Fruit fly (Drosophila melanogaster): ENCODE measurements around the gene trol.

The trol gene

dm6 chrX:2518361-2518760 is 26.9 kb downstream of the trol start:
- TF ChIP-seq toe (GFP tag; optimal IDR thresholded peaks at IDR 0.05) (no peak), CG11617 (GFP tag; optimal IDR thresholded peaks at IDR 0.05) (no peak), CG7101 (tag; optimal IDR thresholded peaks at IDR 0.05) (no peak), ovo (GFP tag; optimal IDR thresholded peaks at IDR 0.05) (no peak), bab1 (GFP tag; optimal IDR thresholded peaks at IDR 0.05) (peak; percentile 58), Crg-1 (GFP tag; optimal IDR thresholded peaks at IDR 0.05) (no peak), CG7045 (GFP tag; optimal IDR thresholded peaks at IDR 0.05) (no peak), CG14711 (tag; optimal IDR thresholded peaks at IDR 0.05) (peak; percentile 21), Hr96 (GFP tag; optimal IDR thresholded peaks at IDR 0.05) (no peak), cnc (optimal IDR thresholded peaks at IDR 0.05) (no peak), tj (GFP tag; optimal IDR thresholded peaks at IDR 0.05) (peak; percentile 44), CG12768 (GFP tag; optimal IDR thresholded peaks at IDR 0.05) (no peak)

DNA sequence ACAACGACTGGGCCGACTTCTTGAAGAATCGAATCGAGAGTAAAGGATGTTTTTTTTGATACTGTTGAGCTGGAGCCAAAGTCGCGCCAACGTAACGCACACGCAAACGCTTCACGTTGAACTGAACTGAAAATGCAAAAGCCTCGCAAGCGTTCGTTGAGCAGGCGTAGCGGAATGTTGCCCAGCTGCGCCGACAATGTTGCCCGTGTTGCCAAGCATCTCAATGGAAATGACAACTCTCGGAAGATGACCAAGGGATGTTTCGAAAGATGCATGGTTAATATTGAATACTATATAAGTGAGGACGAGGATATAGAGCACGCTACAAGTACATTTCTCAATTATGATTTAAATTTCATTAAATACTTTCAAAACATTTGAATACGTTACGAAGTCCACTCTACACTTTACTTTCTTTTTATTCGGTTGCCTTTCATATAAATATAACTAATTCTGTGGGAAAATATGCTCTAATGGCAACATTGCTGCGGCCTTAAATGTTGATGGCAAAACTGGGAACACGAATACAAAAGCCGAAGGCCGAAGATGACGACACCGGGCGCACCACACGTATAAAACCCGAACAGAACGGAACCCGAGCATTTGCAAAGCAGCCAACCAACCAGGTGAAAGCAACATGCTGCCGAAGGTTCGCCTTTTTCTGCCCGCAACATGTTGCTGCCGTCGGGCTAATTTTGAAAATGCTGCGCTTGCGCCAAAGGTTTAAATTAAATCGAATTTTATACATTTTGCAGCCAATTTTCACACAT is 27.5 kb downstream of the trol start:
- TF ChIP-seq Clk (GFP tag; optimal IDR thresholded peaks at IDR 0.05): no peak
- no peak for TF ChIP-seq toe (GFP tag; optimal IDR thresholded peaks at IDR 0.05)
- no peak for TF ChIP-seq cic (GFP tag; optimal IDR thresholded peaks at IDR 0.05)
- TF ChIP-seq tj (GFP tag; optimal IDR thresholded peaks at IDR 0.05): no peak
- TF ChIP-seq CG33017 (tag; optimal IDR thresholded peaks at IDR 0.05): no peak
- TF ChIP-seq CG7101 (tag; optimal IDR thresholded peaks at IDR 0.05): no peak
- no peak for TF ChIP-seq Mnt (GFP tag; optimal IDR thresholded peaks at IDR 0.05)
- no peak for TF ChIP-seq CG5204 (GFP tag; optimal IDR thresholded peaks at IDR 0.05)
- no peak for TF ChIP-seq pad (GFP tag; optimal IDR thresholded peaks at IDR 0.05)
- TF ChIP-seq CG12768 (GFP tag; optimal IDR thresholded peaks at IDR 0.05): no peak
- no peak for TF ChIP-seq kay (GFP tag; ENCODE audit: borderline replicate concordance)
- TF ChIP-seq cnc (optimal IDR thresholded peaks at IDR 0.05): no peak
- no peak for TF ChIP-seq CG14711 (tag; optimal IDR thresholded peaks at IDR 0.05)
- no peak for TF ChIP-seq Crg-1 (GFP tag; optimal IDR thresholded peaks at IDR 0.05)
- no peak for TF ChIP-seq bab1 (GFP tag; optimal IDR thresholded peaks at IDR 0.05)
- no peak for TF ChIP-seq ovo (GFP tag; optimal IDR thresholded peaks at IDR 0.05)
- no peak for TF ChIP-seq CG7045 (GFP tag; optimal IDR thresholded peaks at IDR 0.05)
- no peak for TF ChIP-seq CG11617 (GFP tag; optimal IDR thresholded peaks at IDR 0.05)
- TF ChIP-seq Hr96 (GFP tag; optimal IDR thresholded peaks at IDR 0.05): no peak

DNA sequence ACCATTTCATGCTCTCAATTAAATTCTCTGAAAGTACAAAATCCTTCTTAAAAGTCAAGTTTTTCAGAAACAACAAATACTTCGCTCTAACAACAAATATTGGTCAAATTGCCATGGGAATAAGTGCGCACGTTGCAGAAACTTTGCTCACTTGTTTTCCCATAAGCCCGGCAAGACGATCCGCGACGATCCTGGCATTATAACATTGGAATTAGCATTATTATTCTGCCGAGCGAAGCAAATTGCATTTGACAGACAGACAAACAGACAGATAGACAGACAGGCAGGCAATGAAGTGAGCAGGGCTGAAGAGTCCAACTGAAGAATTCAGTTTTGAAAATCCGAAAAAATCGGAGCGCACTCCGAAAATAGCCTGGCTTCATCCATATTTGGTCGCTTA is 29.0 kb downstream of the trol start:
- no peak for TF ChIP-seq CG14711 (tag; optimal IDR thresholded peaks at IDR 0.05)
- TF ChIP-seq tj (GFP tag; optimal IDR thresholded peaks at IDR 0.05): peak; percentile 93

- TF ChIP-seq CG7101 (tag; optimal IDR thresholded peaks at IDR 0.05): no peak
- peak; percentile 92 for TF ChIP-seq tj (GFP tag; optimal IDR thresholded peaks at IDR 0.05)
- TF ChIP-seq CG11617 (GFP tag; optimal IDR thresholded peaks at IDR 0.05): no peak
- no peak for TF ChIP-seq CG33017 (tag; optimal IDR thresholded peaks at IDR 0.05)
- TF ChIP-seq CG7045 (GFP tag; optimal IDR thresholded peaks at IDR 0.05): no peak
- peak; percentile 50 for TF ChIP-seq kay (GFP tag; ENCODE audit: borderline replicate concordance)
Observed at dm6 chrX:2511292-2511808, 33.9 kb downstream of the trol start.

- no peak for TF ChIP-seq Crg-1 (GFP tag; optimal IDR thresholded peaks at IDR 0.05)
- TF ChIP-seq pad (GFP tag; optimal IDR thresholded peaks at IDR 0.05): no peak
- peak; percentile 12 for TF ChIP-seq tj (GFP tag; optimal IDR thresholded peaks at IDR 0.05)
Observed at dm6 chrX:2508880-2509279, 36.3 kb downstream of the trol start.

DNA sequence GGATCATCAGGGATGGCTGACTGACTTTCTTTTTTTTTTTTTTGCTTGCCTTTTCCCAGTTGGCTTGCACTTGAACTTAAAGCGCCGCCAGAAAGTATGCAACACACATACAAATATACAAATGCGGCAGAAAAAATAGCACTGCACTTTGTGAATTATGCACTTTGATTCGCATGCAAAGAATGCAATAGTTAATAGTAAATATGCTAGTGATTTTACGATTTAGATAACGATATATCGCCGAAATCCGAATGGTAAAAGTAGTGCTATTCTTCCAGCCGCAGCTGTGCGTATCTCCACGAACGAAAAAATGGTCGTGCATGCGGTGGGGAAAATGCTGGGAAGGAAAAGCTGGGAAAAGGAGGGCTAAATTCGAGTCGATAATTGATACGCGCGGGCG is 41.8 kb downstream of the trol start:
- TF ChIP-seq CG7045 (GFP tag; optimal IDR thresholded peaks at IDR 0.05): no peak
- no peak for TF ChIP-seq Crg-1 (GFP tag; optimal IDR thresholded peaks at IDR 0.05)
- no peak for TF ChIP-seq tj (GFP tag; optimal IDR thresholded peaks at IDR 0.05)
- no peak for TF ChIP-seq CG1620 (GFP tag; optimal IDR thresholded peaks at IDR 0.05)

- no peak for TF ChIP-seq ovo (GFP tag; optimal IDR thresholded peaks at IDR 0.05)
- TF ChIP-seq cic (GFP tag; optimal IDR thresholded peaks at IDR 0.05): no peak
- TF ChIP-seq cnc (optimal IDR thresholded peaks at IDR 0.05): no peak
- TF ChIP-seq CG5204 (GFP tag; optimal IDR thresholded peaks at IDR 0.05): no peak
- no peak for TF ChIP-seq pad (GFP tag; optimal IDR thresholded peaks at IDR 0.05)
- no peak for TF ChIP-seq tj (GFP tag; optimal IDR thresholded peaks at IDR 0.05)
- no peak for TF ChIP-seq Crg-1 (GFP tag; optimal IDR thresholded peaks at IDR 0.05)
Observed at dm6 chrX:2469843-2470442, 75.3 kb downstream of the trol start, which contains the start of gene boi. TSS of gene boi (minus strand) at chrX:2470043.

Measured in whole organism, adult.